Fruit fly (Drosophila melanogaster): Measurements from ENCODE around the gene Pcp.

Pcp gene

DNA sequence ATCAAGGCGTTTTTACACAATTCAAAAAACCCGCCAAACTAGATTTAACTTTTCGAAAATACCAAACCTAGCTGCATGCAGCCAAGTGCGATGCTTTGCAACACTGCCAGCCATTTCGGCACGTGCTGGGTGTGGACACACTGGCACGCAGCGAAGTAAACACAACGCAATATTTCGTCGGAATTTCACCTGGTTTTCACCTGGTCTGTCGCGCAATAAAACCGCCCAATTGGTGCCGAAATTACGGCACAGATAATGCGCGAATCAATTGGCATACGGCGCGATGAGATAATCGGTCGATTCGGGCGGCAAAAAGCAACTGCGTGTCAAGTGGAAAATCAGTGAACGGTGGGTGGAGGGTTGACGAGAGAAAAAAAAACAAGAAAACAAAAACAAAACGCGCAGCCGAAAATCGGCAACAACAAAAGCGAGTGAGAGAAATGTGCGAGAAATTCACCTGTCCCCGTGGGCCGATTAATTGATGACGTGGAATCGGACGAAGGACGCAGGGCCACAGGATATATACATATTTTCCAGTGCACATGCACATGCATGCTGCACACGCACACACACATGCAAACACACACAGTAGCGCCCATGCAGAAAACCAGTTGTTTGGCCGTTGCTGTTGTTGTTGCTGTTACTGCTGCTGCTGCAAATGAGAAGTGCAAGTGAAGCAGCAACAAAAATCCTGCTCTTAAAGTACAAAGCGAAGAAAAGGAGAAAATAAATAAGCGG lies 34.9 kb downstream of the Pcp start, which contains the start of gene Mnn1 (continued):
- TF ChIP-seq Hmx (GFP tag; optimal IDR thresholded peaks at IDR 0.05) (no peak), Awh (GFP tag; IDR thresholded peaks at IDR 0.05) (no peak), CG17802 (tag; optimal IDR thresholded peaks at IDR 0.05) (no peak), Abd-B (GFP tag; optimal IDR thresholded peaks at IDR 0.05) (no peak), HLH54F (GFP tag; optimal IDR thresholded peaks at IDR 0.05) (peak; percentile 53), CG10543 (GFP tag; optimal IDR thresholded peaks at IDR 0.05) (peak; percentile 68), CG7271 (tag; optimal IDR thresholded peaks at IDR 0.05) (no peak), pnt (GFP tag; optimal IDR thresholded peaks at IDR 0.05) (no peak), CG33557 (GFP tag; optimal IDR thresholded peaks at IDR 0.05) (peak; percentile 11), B-H1 (GFP tag; IDR thresholded peaks at IDR 0.05) (no peak), CG4328 (GFP tag; optimal IDR thresholded peaks at IDR 0.05) (no peak), Stat92E (GFP tag; optimal IDR thresholded peaks at IDR 0.05) (peak in 1 of 3 experiments; percentile 96), org-1 (GFP tag; optimal IDR thresholded peaks at IDR 0.05) (no peak), CG17912 (GFP tag; optimal IDR thresholded peaks at IDR 0.05) (peak; percentile 34), Sin3A (optimal IDR thresholded peaks at IDR 0.05) (peak; percentile 84), NC2β (GFP tag; optimal IDR thresholded peaks at IDR 0.05) (peak; percentile 30), fd64A (GFP tag; optimal IDR thresholded peaks at IDR 0.05) (no peak), yki (optimal IDR thresholded peaks at IDR 0.05) (no peak), wor (GFP tag; IDR thresholded peaks at IDR 0.05) (no peak), CG3838 (GFP tag; optimal IDR thresholded peaks at IDR 0.05) (no peak), HmgD (GFP tag; optimal IDR thresholded peaks at IDR 0.05) (peak; percentile 52), HLH4C (GFP tag; IDR thresholded peaks at IDR 0.05; ENCODE audit: partially characterized antibody) (no peak), CG13424 (tag; optimal IDR thresholded peaks at IDR 0.05) (peak; percentile 24), CG13624 (GFP tag; optimal IDR thresholded peaks at IDR 0.05) (peak; percentile 98), CG6272 (GFP tag; IDR thresholded peaks at IDR 0.05) (no peak), CG11247 (GFP tag; IDR thresholded peaks at IDR 0.05) (0 out of 2 replicates have a peak, but pooled peaks have one; percentile 5), ab (GFP tag; optimal IDR thresholded peaks at IDR 0.05) (no peak), CG9437 (GFP tag; optimal IDR thresholded peaks at IDR 0.05) (no peak), CG6654 (GFP tag; optimal IDR thresholded peaks at IDR 0.05) (no peak), ato (GFP tag; IDR thresholded peaks at IDR 0.05; ENCODE audit: partially characterized antibody) (no peak), Scr (GFP tag; IDR thresholded peaks at IDR 0.05; ENCODE audit: partially characterized antibody) (peak; percentile 51), stwl (tag; optimal IDR thresholded peaks at IDR 0.05) (peak; percentile 80), Hey (tag; optimal IDR thresholded peaks at IDR 0.05) (peak; percentile 84), pita (GFP tag; optimal IDR thresholded peaks at IDR 0.05) (no peak), CG12659 (GFP tag; optimal IDR thresholded peaks at IDR 0.05) (peak; percentile 71), scrt (GFP tag; optimal IDR thresholded peaks at IDR 0.05) (no peak), crol (GFP tag; IDR thresholded peaks at IDR 0.05) (no peak; the same call in 1 of the 2 replicates), pho (GFP tag; optimal IDR thresholded peaks at IDR 0.05) (peak; percentile 24), Ada2b (GFP tag; IDR thresholded peaks at IDR 0.05) (no peak), CG14667 (GFP tag; IDR thresholded peaks at IDR 0.05) (no peak), row (GFP tag; IDR thresholded peaks at IDR 0.05) (peak; percentile 16; the same call in 1 of the 3 replicates), CG4730 (GFP tag; IDR thresholded peaks at IDR 0.05) (no peak), bbx (GFP tag; IDR thresholded peaks at IDR 0.05; ENCODE audit: partially characterized antibody) (peak; percentile 52; the same call in 1 of the 2 replicates), PHDP (tag; optimal IDR thresholded peaks at IDR 0.05) (no peak), stc (GFP tag; IDR thresholded peaks at IDR 0.05) (no peak), nerfin-1 (tag; optimal IDR thresholded peaks at IDR 0.05) (peak; percentile 97), al (GFP tag; IDR thresholded peaks at IDR 0.05) (no peak), CG7745 (tag; optimal IDR thresholded peaks at IDR 0.05) (no peak), E2f2 (GFP tag; IDR thresholded peaks at IDR 0.05) (peak; percentile 98), CG3065 (GFP tag; optimal IDR thresholded peaks at IDR 0.05) (peak; percentile 3)
